Worm (Caenorhabditis elegans): ENCODE measurements around the gene nhr-60.

Gene nhr-60

ce11 chrV:15798108-15798507 is 25.1 kb upstream of the nhr-60 start, which contains the start of gene T26E4.10:
TSS of gene T26E4.10 (minus strand) at chrV:15798208.
- TF ChIP-seq aha-1 (tag; optimal IDR thresholded peaks at IDR 0.05) (no peak), mep-1 (tag; optimal IDR thresholded peaks at IDR 0.05) (no peak), hpl-2 (GFP tag; optimal IDR thresholded peaks at IDR 0.05) (no peak), pag-3 (tag; optimal IDR thresholded peaks at IDR 0.05; ENCODE audit: borderline replicate concordance, insufficient read depth) (no peak), snu-23 (GFP tag; optimal IDR thresholded peaks at IDR 0.05) (no peak), mdl-1 (tag; optimal IDR thresholded peaks at IDR 0.05) (no peak), fkh-8 (tag; optimal IDR thresholded peaks at IDR 0.05) (no peak), nhr-19 (GFP tag; conservative IDR thresholded peaks at IDR 0.05) (no peak), ztf-11 (tag; optimal IDR thresholded peaks at IDR 0.05) (no peak), nhr-90 (tag; optimal IDR thresholded peaks at IDR 0.05; ENCODE audit: poor library complexity) (no peak), unc-30 (tag; optimal IDR thresholded peaks at IDR 0.05) (no peak), ets-5 (GFP tag; IDR thresholded peaks at IDR 0.05) (no peak), nhr-85 (tag) (no peak), ces-1 (GFP tag; optimal IDR thresholded peaks at IDR 0.05) (no peak), hlh-17 (GFP tag; optimal IDR thresholded peaks at IDR 0.05; ENCODE audit: borderline replicate concordance) (no peak), unc-86 (tag; optimal IDR thresholded peaks at IDR 0.05) (no peak), fkh-4 (tag; optimal IDR thresholded peaks at IDR 0.05; ENCODE audit: borderline replicate concordance) (no peak), hlh-4 (tag; optimal IDR thresholded peaks at IDR 0.05) (no peak), lin-14 (GFP tag; optimal IDR thresholded peaks at IDR 0.05) (no peak)

DNA sequence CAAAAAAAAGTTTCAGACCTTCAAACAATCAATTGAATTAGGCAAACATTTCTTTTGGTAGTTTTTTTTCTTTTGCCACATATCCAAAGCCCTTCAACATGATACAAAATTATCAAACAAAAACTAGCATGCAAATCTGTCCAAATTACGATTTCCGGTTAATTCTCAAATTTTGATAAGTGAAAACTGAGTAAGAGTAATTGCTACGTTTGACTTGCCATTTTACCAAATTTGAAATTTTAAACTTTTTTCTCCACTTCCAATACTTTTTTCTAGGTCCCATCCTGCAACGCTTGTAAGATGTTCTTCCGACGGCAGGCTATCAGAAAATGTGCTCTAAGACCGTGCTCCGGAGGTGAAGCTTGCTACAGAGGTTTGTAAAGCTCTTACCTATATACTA is 23.0 kb upstream of the nhr-60 start, which contains the start of gene nhr-223:
Gene nhr-223 (plus strand): TSS at position 301 of the 400 bp plus-strand sequence.
- TF ChIP-seq nhr-237 (tag; optimal IDR thresholded peaks at IDR 0.05), result no peak
- no peak for TF ChIP-seq unc-30 (tag; optimal IDR thresholded peaks at IDR 0.05)
- TF ChIP-seq snu-23 (GFP tag; optimal IDR thresholded peaks at IDR 0.05), result no peak

DNA sequence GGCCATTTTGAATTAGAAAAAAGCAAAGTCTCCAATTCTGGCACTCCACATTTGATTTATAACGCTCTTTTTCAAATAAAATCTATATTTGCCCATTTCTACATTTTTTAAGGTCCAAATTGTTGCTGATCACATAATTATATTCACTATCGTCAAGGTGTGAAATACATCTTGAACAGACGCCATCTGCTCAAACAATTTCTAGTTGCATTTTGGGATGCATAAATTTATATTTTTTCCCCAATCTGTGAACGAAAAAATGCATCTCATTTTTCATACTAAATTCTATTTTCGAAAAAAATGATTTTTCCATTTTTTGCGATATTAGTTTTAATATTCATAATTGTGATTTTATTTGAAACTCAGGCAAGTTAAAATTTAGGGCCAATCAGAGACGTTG is 20.2 kb upstream of the nhr-60 start, which contains the start of gene T26E4.7:
Gene T26E4.7 (plus strand): TSS at position 301 of the 400 bp plus-strand sequence.
- TF ChIP-seq nhr-12 (tag; optimal IDR thresholded peaks at IDR 0.05) (no peak), efl-3 (GFP tag; optimal IDR thresholded peaks at IDR 0.05) (no peak), pqm-1 (tag; optimal IDR thresholded peaks at IDR 0.05) (no peak), pax-3 (tag; optimal IDR thresholded peaks at IDR 0.05) (no peak), C04F5.9 (tag; optimal IDR thresholded peaks at IDR 0.05) (no peak), sox-4 (tag; optimal IDR thresholded peaks at IDR 0.05) (no peak), egl-13 (tag; optimal IDR thresholded peaks at IDR 0.05) (no peak), elt-3 (tag; optimal IDR thresholded peaks at IDR 0.05) (no peak), alr-1 (tag; optimal IDR thresholded peaks at IDR 0.05; ENCODE audit: borderline replicate concordance) (no peak), F16B12.6 (tag; optimal IDR thresholded peaks at IDR 0.05) (no peak), fkh-8 (tag; optimal IDR thresholded peaks at IDR 0.05) (no peak), unc-98 (GFP tag; IDR thresholded peaks at IDR 0.05) (no peak), jun-1 (tag; optimal IDR thresholded peaks at IDR 0.05) (no peak), aly-2 (tag; optimal IDR thresholded peaks at IDR 0.05) (no peak), skn-1 (tag; optimal IDR thresholded peaks at IDR 0.05) (no peak)

DNA sequence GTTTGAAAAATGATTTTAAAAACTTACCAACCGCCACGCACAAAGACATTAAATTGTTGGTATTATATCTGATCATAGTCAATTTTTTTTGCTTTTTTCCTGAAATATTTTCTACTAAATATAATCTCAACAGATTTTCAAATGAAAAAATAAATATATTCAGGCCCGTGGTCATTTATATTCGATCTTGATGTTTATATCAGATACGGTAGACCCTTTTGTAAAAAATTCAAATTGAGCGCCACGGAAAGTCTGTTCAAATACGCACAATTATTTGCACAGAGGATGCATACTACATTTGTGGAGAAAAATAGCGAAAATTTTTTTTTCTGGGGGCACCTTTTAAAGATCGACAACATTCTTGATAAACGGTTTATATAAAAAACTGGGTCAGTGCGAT is 19.4 kb upstream of the nhr-60 start, which contains the start of gene T26E4.4:
Gene T26E4.4 (minus strand): TSS at position 101 of the 400 bp plus-strand sequence.
- TF ChIP-seq zag-1 (tag; optimal IDR thresholded peaks at IDR 0.05), result no peak
- TF ChIP-seq xbp-1 (tag; optimal IDR thresholded peaks at IDR 0.05), result no peak
- TF ChIP-seq efl-3 (GFP tag; optimal IDR thresholded peaks at IDR 0.05), result no peak
- no peak for TF ChIP-seq nhr-90 (tag; optimal IDR thresholded peaks at IDR 0.05; ENCODE audit: poor library complexity)
- no peak for TF ChIP-seq nhr-85 (tag)

Data from whole organism, L1 larva.